Fruit fly (Drosophila melanogaster): ENCODE results near the gene CG43954.

CG43954 gene

dm6 chr3L:16661167-16662109 is 50.0 kb downstream of the CG43954 start, which contains the start of gene Baldspot (continued):
- TF ChIP-seq Met (GFP tag; optimal IDR thresholded peaks at IDR 0.05) (peak; percentile 45), pdm3 (GFP tag; optimal IDR thresholded peaks at IDR 0.05) (peak; percentile 64), Eip78C (GFP tag) (peak; percentile 96), Sox14 (GFP tag; optimal IDR thresholded peaks at IDR 0.05) (peak; percentile 68), svp (GFP tag) (peak; percentile 84), CG6276 (GFP tag; optimal IDR thresholded peaks at IDR 0.05) (peak; percentile 87), esn (GFP tag; optimal IDR thresholded peaks at IDR 0.05) (peak; percentile 59), salr (GFP tag; optimal IDR thresholded peaks at IDR 0.05) (peak in 1 of 2 experiments; percentile 1), lz (GFP tag; optimal IDR thresholded peaks at IDR 0.05) (peak; percentile 68), spab (GFP tag; optimal IDR thresholded peaks at IDR 0.05) (peak; percentile 81), CG3032 (tag; optimal IDR thresholded peaks at IDR 0.05) (peak; percentile 79), Hr4 (GFP tag; optimal IDR thresholded peaks at IDR 0.05) (peak; percentile 67), net (GFP tag; optimal IDR thresholded peaks at IDR 0.05) (no peak), CG34406 (GFP tag; optimal IDR thresholded peaks at IDR 0.05) (peak; percentile 15), CG15336 (GFP tag; IDR thresholded peaks at IDR 0.05) (peak; percentile 52), dsx (GFP tag; optimal IDR thresholded peaks at IDR 0.05; ENCODE audit: poor library complexity, severe bottlenecking) (peak; percentile 38), fkh (GFP tag; optimal IDR thresholded peaks at IDR 0.05) (peak; percentile 23), CG4318 (GFP tag; optimal IDR thresholded peaks at IDR 0.05) (peak; percentile 52), OdsH (GFP tag; optimal IDR thresholded peaks at IDR 0.05) (peak; percentile 51), Lpt (GFP tag; optimal IDR thresholded peaks at IDR 0.05) (peak; percentile 77), cyc (GFP tag; optimal IDR thresholded peaks at IDR 0.05) (peak; percentile 67), Ets21C (GFP tag; optimal IDR thresholded peaks at IDR 0.05) (peak; percentile 58), CG6792 (GFP tag; optimal IDR thresholded peaks at IDR 0.05) (peak; percentile 52), eg (GFP tag; IDR thresholded peaks at IDR 0.05) (peak; percentile 75), CG11294 (GFP tag; IDR thresholded peaks at IDR 0.05) (peak; percentile 11; the same call in 1 of the 2 replicates), dac (GFP tag; optimal IDR thresholded peaks at IDR 0.05) (peak; percentile 58), Eip93F (GFP tag; optimal IDR thresholded peaks at IDR 0.05) (peak; percentile 27), acj6 (GFP tag; optimal IDR thresholded peaks at IDR 0.05) (peak; percentile 36), CG10669 (GFP tag; optimal IDR thresholded peaks at IDR 0.05) (peak; percentile 89), Hr38 (GFP tag; optimal IDR thresholded peaks at IDR 0.05) (no peak), fd85E (GFP tag; optimal IDR thresholded peaks at IDR 0.05) (peak; percentile 56), CG10631 (GFP tag; optimal IDR thresholded peaks at IDR 0.05) (peak; percentile 69), Hr39 (GFP tag; optimal IDR thresholded peaks at IDR 0.05) (peak; percentile 48), Eip75B (GFP tag; optimal IDR thresholded peaks at IDR 0.05) (peak; percentile 71), Smox (GFP tag; optimal IDR thresholded peaks at IDR 0.05) (no peak), Sox102F (GFP tag; optimal IDR thresholded peaks at IDR 0.05) (peak; percentile 60), fd59A (GFP tag; optimal IDR thresholded peaks at IDR 0.05) (peak; percentile 21), CG9139 (GFP tag; optimal IDR thresholded peaks at IDR 0.05) (peak; percentile 63), CG32006 (GFP tag; optimal IDR thresholded peaks at IDR 0.05) (peak; percentile 68)

All from whole organism, prepupa.